Worm (Caenorhabditis elegans) whole organism, L3 larva: ENCODE measurements around the gene W09H1.1.

Experiments
- ama-1 ChIP-seq: fragments of 150-350 bp; optimal IDR thresholded peaks from 2 replicates; lab custom pipeline; 2018
- ceh-28 ChIP-seq: fragments of 150-350 bp; optimal IDR thresholded peaks from 2 replicates; lab custom pipeline; 2014; ENCODE audit warnings: missing biosample characterization, missing genetic modification reagents, missing genetic modification characterization
- daf-12 ChIP-seq: fragments of 150-350 bp; optimal IDR thresholded peaks from 2 replicates; lab custom pipeline; 2014; ENCODE audit warnings: missing biosample characterization, missing genetic modification reagents, missing genetic modification characterization
- elt-2 ChIP-seq: sonication (generic microtip); optimal IDR thresholded peaks from 2 replicates; lab custom pipeline; 2016; ENCODE audit warnings: missing genetic modification reagents, mild to moderate bottlenecking, missing genetic modification characterization, missing compliant biosample characterization
- eor-1 ChIP-seq, 2 experiments: fragments of 150-350 bp; optimal IDR thresholded peaks; 2 replicates each; lab custom pipeline; 2014 to 2018; ENCODE audit warnings: missing biosample characterization in 2 of 2, missing genetic modification characterization in 2 of 2
- nhr-23 ChIP-seq: fragments of 150-350 bp; optimal IDR thresholded peaks from 2 replicates; lab custom pipeline; 2014; ENCODE audit warnings: missing biosample characterization, missing genetic modification reagents, missing genetic modification characterization
- nhr-67 ChIP-seq: fragments of 150-350 bp; optimal IDR thresholded peaks from 2 replicates; lab custom pipeline; 2014; ENCODE audit warnings: missing biosample characterization, missing genetic modification characterization
- nhr-77 ChIP-seq: fragments of 150-350 bp; optimal IDR thresholded peaks from 2 replicates; lab custom pipeline; 2014; ENCODE audit warnings: missing biosample characterization, missing genetic modification characterization
- unc-39 ChIP-seq: sonication (generic microtip); optimal IDR thresholded peaks from 4 replicates; lab custom pipeline; 2017; ENCODE audit warnings: missing biosample characterization, missing genetic modification characterization
- unc-62 ChIP-seq: fragments of 150-350 bp; sonication (generic microtip); optimal IDR thresholded peaks from 4 replicates; lab custom pipeline; 2014; ENCODE audit warnings: missing biosample characterization, missing genetic modification reagents, missing genetic modification characterization
- zag-1 ChIP-seq: fragments of 150-350 bp; optimal IDR thresholded peaks from 2 replicates; lab custom pipeline; 2014; ENCODE audit warnings: missing biosample characterization, missing genetic modification characterization
- ztf-4 ChIP-seq: fragments of 150-350 bp; optimal IDR thresholded peaks from 2 replicates; lab custom pipeline; 2014; ENCODE audit warnings: missing biosample characterization, missing genetic modification characterization

ce11 chrII:13188084-13188483 is 6.7 kb upstream of the W09H1.1 start:
- TF ChIP-seq daf-12 (tag; lab: Kevin White, UChicago) (no peak), ceh-28 (tag; lab: Kevin White, UChicago) (no peak), zag-1 (tag; lab: Kevin White, UChicago) (no peak), unc-62 (GFP tag; lab: Kevin White, UChicago) (no peak), nhr-23 (tag; lab: Kevin White, UChicago) (no peak), nhr-77 (no peak), unc-39 (tag; lab: Kevin White, UChicago) (no peak), elt-2 (tag; lab: Kevin White, UChicago) (no peak), nhr-67 (tag; lab: Kevin White, UChicago) (no peak), ztf-4 (tag; lab: Kevin White, UChicago) (no peak), eor-1 (tag; optimal IDR thresholded peaks at IDR 0.05; lab: Kevin White, UChicago) (no peak), ama-1 (lab: Kevin White, UChicago) (no peak)
